Fruit fly (Drosophila melanogaster) whole organism, embryonic: ENCODE results near the gene CG5515.

ENCODE experiments used
- Abd-B ChIP-seq: fragments of 200-800 bp; sonication (Bioruptor generic); optimal IDR thresholded peaks from 2 replicates; lab custom pipeline; 2018; ENCODE audit warnings: missing biosample characterization, mild to moderate bottlenecking, missing genetic modification characterization, moderate library complexity
- Adf1 ChIP-seq: fragments of 200-800 bp; sonication (Bioruptor generic); IDR thresholded peaks from 2 replicates; pipeline ENCODE4 v1.3.6; 2022; ENCODE audit warnings: missing biosample characterization, missing genetic modification characterization
- CG10209 ChIP-seq: fragments of 200-800 bp; sonication (Bioruptor generic); optimal IDR thresholded peaks from 3 replicates; lab custom pipeline; 2017; ENCODE audit warnings: missing biosample characterization, mild to moderate bottlenecking, missing genetic modification characterization, missing genetic modification reagents
- CG10274 ChIP-seq: fragments of 200-800 bp; sonication (Bioruptor generic); optimal IDR thresholded peaks from 3 replicates; lab custom pipeline; 2017; ENCODE audit warnings: missing biosample characterization, mild to moderate bottlenecking, missing genetic modification characterization
- CG10321 ChIP-seq: fragments of 200-800 bp; sonication (Bioruptor generic); IDR thresholded peaks from 2 replicates; pipeline ENCODE4 v1.3.6; 2022; ENCODE audit warnings: missing biosample characterization, missing genetic modification characterization
- CG11723 ChIP-seq: fragments of 200-800 bp; sonication (Bioruptor generic); optimal IDR thresholded peaks from 2 replicates; lab custom pipeline; 2017; ENCODE audit warnings: missing biosample characterization, mild to moderate bottlenecking, missing genetic modification characterization
- CG12155 ChIP-seq: fragments of 200-800 bp; sonication (Bioruptor generic); optimal IDR thresholded peaks from 3 replicates; lab custom pipeline; 2016; ENCODE audit warnings: missing biosample characterization, missing genetic modification characterization
- CG12744 ChIP-seq: fragments of 200-800 bp; sonication (Bioruptor generic); optimal IDR thresholded peaks from 2 replicates; lab custom pipeline; 2016; ENCODE audit warnings: missing biosample characterization, missing genetic modification characterization
- CG13424 ChIP-seq: fragments of 200-800 bp; sonication (Bioruptor generic); optimal IDR thresholded peaks from 2 replicates; lab custom pipeline; 2019; ENCODE audit warnings: missing biosample characterization, mild to moderate bottlenecking, missing genetic modification characterization, moderate library complexity
- CG14014 ChIP-seq: fragments of 200-800 bp; sonication (Bioruptor generic); IDR thresholded peaks from 2 replicates; pipeline ENCODE4 v1.3.6; 2022; ENCODE audit warnings: missing biosample characterization, missing genetic modification characterization
- CG15269 ChIP-seq: fragments of 200-800 bp; sonication (Bioruptor generic); optimal IDR thresholded peaks from 2 replicates; lab custom pipeline; 2018; ENCODE audit warnings: missing biosample characterization, mild to moderate bottlenecking, missing genetic modification characterization, moderate library complexity
- CG17829 ChIP-seq: fragments of 200-800 bp; optimal IDR thresholded peaks from 2 replicates; lab custom pipeline; 2019; ENCODE audit warnings: missing biosample characterization, mild to moderate bottlenecking, missing genetic modification characterization, moderate library complexity
- CG18619 ChIP-seq: fragments of 200-800 bp; sonication (Bioruptor generic); optimal IDR thresholded peaks from 3 replicates; lab custom pipeline; 2017; ENCODE audit warnings: missing biosample characterization, mild to moderate bottlenecking, missing genetic modification characterization
- CG3065 ChIP-seq: fragments of 200-800 bp; sonication (Bioruptor generic); optimal IDR thresholded peaks from 2 replicates; lab custom pipeline; 2016; ENCODE audit warnings: missing biosample characterization, missing genetic modification characterization
- CG31441 ChIP-seq: fragments of 200-800 bp; sonication (Bioruptor generic); IDR thresholded peaks from 2 replicates; pipeline ENCODE4 v1.3.6; 2022; ENCODE audit warnings: missing biosample characterization, missing genetic modification characterization
- CG3847 ChIP-seq: fragments of 200-800 bp; sonication (Bioruptor generic); IDR thresholded peaks from 2 replicates; pipeline ENCODE4 v1.3.6; 2022; ENCODE audit warnings: missing biosample characterization, missing genetic modification characterization
- CG6272 ChIP-seq: fragments of 200-800 bp; sonication (Bioruptor generic); IDR thresholded peaks from 2 replicates; pipeline ENCODE4 v1.3.6; 2022; ENCODE audit warnings: missing biosample characterization, missing genetic modification characterization
- CG6791 ChIP-seq: fragments of 200-800 bp; sonication (Bioruptor generic); IDR thresholded peaks from 3 replicates; pipeline ENCODE4 v1.3.6; 2022; ENCODE audit warnings: missing biosample characterization, missing genetic modification characterization; ENCODE audit not compliant: partially characterized antibody
- CG8089 ChIP-seq: fragments of 200-800 bp; sonication (Bioruptor generic); optimal IDR thresholded peaks from 3 replicates; lab custom pipeline; 2016; ENCODE audit warnings: missing biosample characterization, missing genetic modification characterization
- CG8924 ChIP-seq: fragments of 200-800 bp; optimal IDR thresholded peaks from 3 replicates; lab custom pipeline; 2019; ENCODE audit warnings: missing biosample characterization, mild to moderate bottlenecking, missing genetic modification characterization, moderate library complexity
- CG9609 ChIP-seq: fragments of 200-800 bp; sonication (Bioruptor generic); optimal IDR thresholded peaks from 3 replicates; lab custom pipeline; 2016; ENCODE audit warnings: missing biosample characterization, missing genetic modification characterization
- CG9797 ChIP-seq: fragments of 200-800 bp; sonication (Bioruptor generic); optimal IDR thresholded peaks from 3 replicates; lab custom pipeline; 2018; ENCODE audit warnings: missing biosample characterization, mild to moderate bottlenecking, missing genetic modification characterization
- Dfd ChIP-seq, 2 experiments: fragments of >200 bp; optimal IDR thresholded peaks; 2 replicates each; lab custom pipeline; 2017; ENCODE audit warnings: missing biosample characterization in 2 of 2, missing genetic modification characterization in 2 of 2
- Elba2 ChIP-seq: fragments of 200-800 bp; sonication (Bioruptor generic); optimal IDR thresholded peaks from 3 replicates; lab custom pipeline; 2016; ENCODE audit warnings: missing biosample characterization, missing genetic modification characterization
- Fer1 ChIP-seq: fragments of 200-800 bp; sonication (Bioruptor generic); optimal IDR thresholded peaks from 2 replicates; lab custom pipeline; 2017; ENCODE audit warnings: missing biosample characterization, mild to moderate bottlenecking, missing genetic modification characterization
- Hr51 ChIP-seq, 2 experiments: fragments of 200-800 bp; sonication (Bioruptor generic); optimal IDR thresholded peaks; 2 replicates in 1 of 2; 3 replicates in 1 of 2; lab custom pipeline; 2016 to 2018; ENCODE audit warnings: missing biosample characterization in 2 of 2, missing genetic modification characterization in 2 of 2, mild to moderate bottlenecking in 1 of 2, moderate library complexity in 1 of 2
- Myb ChIP-seq: fragments of 200-800 bp; sonication (Bioruptor generic); optimal IDR thresholded peaks from 2 replicates; lab custom pipeline; 2016; ENCODE audit warnings: missing biosample characterization, missing genetic modification characterization
- NFAT ChIP-seq: fragments of 200-800 bp; sonication (Bioruptor generic); IDR thresholded peaks from 2 replicates; pipeline ENCODE4 v1.3.6; 2022; ENCODE audit warnings: missing biosample characterization, missing genetic modification characterization
- NfI ChIP-seq: fragments of 200-800 bp; sonication (Bioruptor generic); optimal IDR thresholded peaks from 3 replicates; lab custom pipeline; 2018; ENCODE audit warnings: missing biosample characterization, mild to moderate bottlenecking, missing genetic modification characterization, moderate library complexity
- Opbp ChIP-seq: fragments of 200-800 bp; sonication (Bioruptor generic); IDR thresholded peaks from 3 replicates; pipeline ENCODE4 v1.3.6; 2022; ENCODE audit warnings: missing biosample characterization, missing genetic modification characterization; ENCODE audit not compliant: partially characterized antibody
- Tbp ChIP-seq: fragments of >200 bp; optimal IDR thresholded peaks from 2 replicates; lab custom pipeline; 2018; ENCODE audit warnings: missing biosample characterization, missing genetic modification characterization
- chif ChIP-seq, 2 experiments: fragments of 200-800 bp; sonication (Bioruptor generic); optimal IDR thresholded peaks; 3 replicates each; lab custom pipeline; 2016; ENCODE audit warnings: missing biosample characterization in 2 of 2, missing genetic modification characterization in 2 of 2
- cwo ChIP-seq: fragments of 200-800 bp; sonication (Bioruptor generic); optimal IDR thresholded peaks from 3 replicates; lab custom pipeline; 2017; ENCODE audit warnings: missing biosample characterization, missing genetic modification characterization, mild to moderate bottlenecking, moderate library complexity, missing genetic modification reagents
- danr ChIP-seq: fragments of 200-800 bp; sonication (Bioruptor generic); IDR thresholded peaks from 2 replicates; pipeline ENCODE4 v1.3.6; 2022; ENCODE audit warnings: missing biosample characterization, missing genetic modification characterization
- eyg ChIP-seq: fragments of 200-800 bp; sonication (Bioruptor generic); optimal IDR thresholded peaks from 3 replicates; lab custom pipeline; 2016; ENCODE audit warnings: missing biosample characterization, missing genetic modification characterization
- fd96Cb ChIP-seq: fragments of 200-800 bp; sonication (Bioruptor generic); optimal IDR thresholded peaks from 2 replicates; lab custom pipeline; 2018; ENCODE audit warnings: missing biosample characterization, mild to moderate bottlenecking, missing genetic modification characterization, moderate library complexity
- fu2 ChIP-seq: fragments of 200-800 bp; sonication (Bioruptor generic); optimal IDR thresholded peaks from 2 replicates; lab custom pipeline; 2016; ENCODE audit warnings: missing biosample characterization, missing genetic modification characterization
- gcm2 ChIP-seq: fragments of 200-800 bp; sonication (Bioruptor generic); optimal IDR thresholded peaks from 2 replicates; lab custom pipeline; 2016; ENCODE audit warnings: missing biosample characterization, missing genetic modification characterization
- grau ChIP-seq: fragments of 200-800 bp; optimal IDR thresholded peaks from 3 replicates; lab custom pipeline; 2019; ENCODE audit warnings: missing biosample characterization, mild to moderate bottlenecking, missing genetic modification characterization, moderate library complexity
- h ChIP-seq: fragments of >200 bp; optimal IDR thresholded peaks from 2 replicates; lab custom pipeline; 2017
- ham ChIP-seq: fragments of 200-800 bp; sonication (Bioruptor generic); IDR thresholded peaks from 2 replicates; pipeline ENCODE4 v1.3.6; 2022; ENCODE audit warnings: missing biosample characterization, missing genetic modification characterization
- phol ChIP-seq: fragments of 200-800 bp; sonication (Bioruptor generic); optimal IDR thresholded peaks from 3 replicates; lab custom pipeline; 2018; ENCODE audit warnings: missing biosample characterization, mild to moderate bottlenecking, missing genetic modification characterization, moderate library complexity
- pum ChIP-seq: fragments of 200-800 bp; sonication (Bioruptor generic); optimal IDR thresholded peaks from 2 replicates; lab custom pipeline; 2016; ENCODE audit warnings: missing biosample characterization, missing genetic modification characterization
- ranshi ChIP-seq: fragments of 200-800 bp; sonication (Bioruptor generic); IDR thresholded peaks from 2 replicates; pipeline ENCODE4 v1.3.6; 2022; ENCODE audit warnings: missing biosample characterization, missing genetic modification characterization
- sens ChIP-seq: fragments of 200-800 bp; sonication (Bioruptor generic); peaks from one replicate; lab custom pipeline; 2016; ENCODE audit warnings: missing biosample characterization, missing genetic modification characterization
- slbo ChIP-seq: fragments of 200-800 bp; sonication (Bioruptor generic); IDR thresholded peaks from 2 replicates; pipeline ENCODE4 v1.3.6; 2022; ENCODE audit warnings: missing biosample characterization, missing genetic modification characterization
- so ChIP-seq: fragments of 200-800 bp; sonication (Bioruptor generic); IDR thresholded peaks from 3 replicates; pipeline ENCODE4 v1.3.6; 2022; ENCODE audit warnings: missing biosample characterization, missing genetic modification characterization
- sob ChIP-seq: fragments of 200-800 bp; sonication (Bioruptor generic); IDR thresholded peaks from 2 replicates; pipeline ENCODE4 v1.3.6; 2022; ENCODE audit warnings: missing biosample characterization, missing genetic modification characterization
- sr ChIP-seq: fragments of 200-800 bp; sonication (Bioruptor generic); IDR thresholded peaks from 3 replicates; pipeline ENCODE4 v1.3.6; 2022; ENCODE audit warnings: missing biosample characterization, missing genetic modification characterization
- tll ChIP-seq, 2 experiments: fragments of 200-800 bp in 1 of 2; fragments of >200 bp in 1 of 2; sonication (Bioruptor generic) in 1 of 2; optimal IDR thresholded peaks; 2 replicates each; lab custom pipeline; 2017 to 2019; ENCODE audit warnings: missing biosample characterization in 2 of 2, missing genetic modification characterization in 2 of 2, mild to moderate bottlenecking in 1 of 2, moderate library complexity in 1 of 2
- trem ChIP-seq: fragments of 200-800 bp; optimal IDR thresholded peaks from 3 replicates; lab custom pipeline; 2019; ENCODE audit warnings: missing biosample characterization, mild to moderate bottlenecking, missing genetic modification characterization, moderate library complexity
- unpg ChIP-seq: fragments of 200-800 bp; sonication (Bioruptor generic); optimal IDR thresholded peaks from 3 replicates; lab custom pipeline; 2018; ENCODE audit warnings: missing biosample characterization, mild to moderate bottlenecking, missing genetic modification characterization, moderate library complexity

CG5515 gene

dm6 chr3R:24148838-24149237 is 39.9 kb downstream of the CG5515 start, which contains the start of gene Slimp (continued):
- TF ChIP-seq CG10321 = no peak
- peak; percentile 29; the same call in 1 of the 2 replicates for TF ChIP-seq slbo (GFP tag; lab: Robert Waterston, UW)
- TF ChIP-seq Tbp (GFP tag; lab: Kevin White, UChicago) = no peak
- no peak for TF ChIP-seq Myb (GFP tag; lab: Kevin White, UChicago)
- TF ChIP-seq NfI (GFP tag; lab: Kevin White, UChicago) = no peak
- no peak for TF ChIP-seq CG6791 (GFP tag; lab: Robert Waterston, UW)
- peak; percentile 5; the same call in 1 of the 2 replicates for TF ChIP-seq CG3847 (GFP tag; lab: Robert Waterston, UW)
- TF ChIP-seq CG11723 = no peak
- TF ChIP-seq h (lab: Kevin White, UChicago) = no peak
- TF ChIP-seq CG10274 (GFP tag; lab: Kevin White, UChicago) = no peak
- peak; percentile 13 for TF ChIP-seq Fer1 (GFP tag; lab: Kevin White, UChicago)
- peak; percentile 1 for TF ChIP-seq CG13424
- TF ChIP-seq sr (GFP tag; lab: Robert Waterston, UW) = no peak
- no peak for TF ChIP-seq Adf1 (GFP tag; lab: Robert Waterston, UW)
- TF ChIP-seq fu2 = no peak
- TF ChIP-seq pum (GFP tag; lab: Kevin White, UChicago) = no peak
- TF ChIP-seq so (GFP tag; lab: Robert Waterston, UW) = no peak
- no peak for TF ChIP-seq fd96Cb (tag; lab: Kevin White, UChicago)
- no peak for TF ChIP-seq CG18619 (GFP tag; lab: Kevin White, UChicago)
- no peak for TF ChIP-seq CG10209
- no peak for TF ChIP-seq Abd-B (GFP tag; lab: Kevin White, UChicago)
- TF ChIP-seq Hr51 (GFP tag; optimal IDR thresholded peaks at IDR 0.05; lab: Kevin White, UChicago) = peak in 1 of 2 experiments; percentile 26
- TF ChIP-seq danr (GFP tag; lab: Robert Waterston, UW) = no peak
- TF ChIP-seq CG9797 (GFP tag; lab: Kevin White, UChicago) = no peak
- no peak for TF ChIP-seq NFAT (GFP tag; lab: Robert Waterston, UW)
- TF ChIP-seq trem (tag; lab: Kevin White, UChicago) = peak; percentile 28
- no peak for TF ChIP-seq CG3065 (GFP tag; lab: Kevin White, UChicago)
- TF ChIP-seq unpg (GFP tag; lab: Kevin White, UChicago) = peak; percentile 11
- no peak for TF ChIP-seq CG8089 (GFP tag; lab: Kevin White, UChicago)
- TF ChIP-seq CG15269 (tag; lab: Kevin White, UChicago) = no peak
- no peak for TF ChIP-seq CG14014 (GFP tag; lab: Robert Waterston, UW)
- no peak for TF ChIP-seq tll (GFP tag; optimal IDR thresholded peaks at IDR 0.05; lab: Kevin White, UChicago)
- TF ChIP-seq grau (tag; lab: Kevin White, UChicago) = peak; percentile 40
- TF ChIP-seq gcm2 = no peak
- no peak for TF ChIP-seq chif (GFP tag; optimal IDR thresholded peaks at IDR 0.05; lab: Kevin White, UChicago)
- no peak for TF ChIP-seq Dfd (GFP tag; optimal IDR thresholded peaks at IDR 0.05; lab: Kevin White, UChicago)
- TF ChIP-seq CG12744 (GFP tag; lab: Kevin White, UChicago) = no peak
- no peak for TF ChIP-seq CG8924
- peak; percentile 32 for TF ChIP-seq phol (tag; lab: Kevin White, UChicago)
- TF ChIP-seq CG17829 = peak; percentile 13
- peak; percentile 5 for TF ChIP-seq CG12155
- 0 out of 3 replicates have a peak, but pooled peaks have one; percentile 46 for TF ChIP-seq Opbp (GFP tag; lab: Robert Waterston, UW)
- TF ChIP-seq ranshi (GFP tag; lab: Robert Waterston, UW) = no peak
- TF ChIP-seq CG9609 (GFP tag; lab: Kevin White, UChicago) = no peak
- TF ChIP-seq eyg = no peak
- no peak for TF ChIP-seq cwo (GFP tag; lab: Kevin White, UChicago)
- TF ChIP-seq sens (GFP tag; lab: Kevin White, UChicago) = peak; percentile 82
- no peak for TF ChIP-seq CG6272 (GFP tag; lab: Robert Waterston, UW)
- TF ChIP-seq CG31441 (GFP tag; lab: Robert Waterston, UW) = 0 out of 2 replicates have a peak, but pooled peaks have one; percentile 24
- TF ChIP-seq Elba2 (GFP tag; lab: Kevin White, UChicago) = peak; percentile 45
- TF ChIP-seq sob (GFP tag; lab: Robert Waterston, UW) = 0 out of 2 replicates have a peak, but pooled peaks have one; percentile 20
- TF ChIP-seq ham (GFP tag; lab: Robert Waterston, UW) = no peak
